Fruit fly (Drosophila melanogaster): ENCODE results near the gene CG13694.

- TF ChIP-seq pan (optimal IDR thresholded peaks at IDR 0.05) (no peak), psq (optimal IDR thresholded peaks at IDR 0.05) (no peak), EcR (GFP tag; optimal IDR thresholded peaks at IDR 0.05) (no peak), Dll (optimal IDR thresholded peaks at IDR 0.05) (no peak), CG8478 (optimal IDR thresholded peaks at IDR 0.05) (no peak), usp (GFP tag; optimal IDR thresholded peaks at IDR 0.05) (no peak)
These were observed 25.0 kb downstream of the CG13694 start for dm6 chr2L:91333-91732.

Data from whole organism.